Worm (Caenorhabditis elegans): ENCODE results near the gene R148.4.

DNA sequence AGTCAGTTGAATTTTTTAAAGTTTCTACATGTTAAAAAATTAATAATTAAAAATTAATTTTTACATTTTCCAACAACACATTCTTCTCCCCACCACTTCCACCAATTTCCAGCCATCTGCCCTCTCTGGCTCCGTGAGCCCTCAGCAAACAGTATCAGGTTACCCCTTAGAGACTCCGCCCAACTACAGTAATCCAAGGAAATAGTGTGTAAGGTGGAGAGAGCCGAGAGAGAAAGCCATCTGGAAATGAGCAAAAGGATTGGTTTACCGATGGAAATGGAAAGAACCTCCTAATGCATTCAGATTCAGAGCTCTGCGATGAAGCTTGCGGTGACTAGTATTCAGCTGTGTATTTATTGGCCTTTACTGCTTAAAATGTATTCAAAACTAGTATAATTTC lies 31.2 kb upstream of the R148.4 start:
- TF ChIP-seq nhr-12 (tag; optimal IDR thresholded peaks at IDR 0.05), result no peak
- TF ChIP-seq lin-39 (tag; optimal IDR thresholded peaks at IDR 0.05), result no peak
- TF ChIP-seq elt-1 (tag; optimal IDR thresholded peaks at IDR 0.05), result no peak
- no peak for TF ChIP-seq nhr-11 (tag; optimal IDR thresholded peaks at IDR 0.05)
- no peak for TF ChIP-seq ama-1 (optimal IDR thresholded peaks at IDR 0.05)
- TF ChIP-seq zag-1 (tag; optimal IDR thresholded peaks at IDR 0.05), result no peak
- TF ChIP-seq snpc-4 (tag; optimal IDR thresholded peaks at IDR 0.05), result no peak
- no peak for TF ChIP-seq ceh-82 (tag; optimal IDR thresholded peaks at IDR 0.05)
- no peak for TF ChIP-seq aly-2 (tag; optimal IDR thresholded peaks at IDR 0.05)
